Worm (Caenorhabditis elegans) whole organism, L2 larva: ENCODE measurements around the gene srh-79.

Experiments used
- C34F6.9 ChIP-seq: fragments of 150-350 bp; optimal IDR thresholded peaks from 2 replicates; lab custom pipeline; 2014; ENCODE audit warnings: missing biosample characterization, missing genetic modification characterization
- F13H6.1 ChIP-seq: sonication (generic microtip); optimal IDR thresholded peaks from 2 replicates; lab custom pipeline; 2016; ENCODE audit warnings: missing genetic modification characterization, missing compliant biosample characterization
- ZK546.5 ChIP-seq: sonication (generic microtip); optimal IDR thresholded peaks from 2 replicates; lab custom pipeline; 2017; ENCODE audit warnings: missing biosample characterization, missing genetic modification characterization
- alr-1 ChIP-seq: fragments of 150-350 bp; optimal IDR thresholded peaks from 2 replicates; lab custom pipeline; 2014; ENCODE audit warnings: missing biosample characterization, missing genetic modification characterization
- aly-2 ChIP-seq: fragments of 150-350 bp; optimal IDR thresholded peaks from 2 replicates; lab custom pipeline; 2014; ENCODE audit warnings: missing biosample characterization, missing genetic modification characterization
- ama-1 ChIP-seq: fragments of 150-350 bp; optimal IDR thresholded peaks from 2 replicates; lab custom pipeline; 2018; ENCODE audit warnings: inconsistent platforms
- blmp-1 ChIP-seq: sonication (generic microtip); optimal IDR thresholded peaks from 2 replicates; lab custom pipeline; 2017; ENCODE audit warnings: missing genetic modification characterization, mild to moderate bottlenecking, missing compliant biosample characterization, antibody characterized with exemption, moderate library complexity; ENCODE audit not compliant: insufficient read depth
- ceh-16 ChIP-seq: fragments of 150-350 bp; optimal IDR thresholded peaks from 2 replicates; lab custom pipeline; 2014; ENCODE audit warnings: missing biosample characterization, missing genetic modification characterization
- dmd-4 ChIP-seq: sonication (generic microtip); optimal IDR thresholded peaks from 2 replicates; lab custom pipeline; 2017; ENCODE audit warnings: missing biosample characterization, missing genetic modification characterization
- egl-27 ChIP-seq: sonication (generic microtip); optimal IDR thresholded peaks from 3 replicates; lab custom pipeline; 2017; ENCODE audit warnings: missing biosample characterization, missing genetic modification reagents, missing genetic modification characterization
- elt-1 ChIP-seq: fragments of 150-350 bp; optimal IDR thresholded peaks from 2 replicates; lab custom pipeline; 2014; ENCODE audit warnings: missing biosample characterization, missing genetic modification characterization
- elt-3 ChIP-seq: sonication (generic microtip); optimal IDR thresholded peaks from 2 replicates; lab custom pipeline; 2017; ENCODE audit warnings: missing biosample characterization, missing genetic modification characterization
- fos-1 ChIP-seq: fragments of 150-350 bp; optimal IDR thresholded peaks from 2 replicates; lab custom pipeline; 2014; ENCODE audit warnings: missing biosample characterization, missing genetic modification characterization
- gmeb-1 ChIP-seq: fragments of 150-350 bp; optimal IDR thresholded peaks from 2 replicates; lab custom pipeline; 2014; ENCODE audit warnings: missing biosample characterization, missing genetic modification characterization
- lin-11 ChIP-seq: fragments of 150-350 bp; sonication (generic microtip); optimal IDR thresholded peaks from 2 replicates; lab custom pipeline; 2014; ENCODE audit warnings: missing biosample characterization, missing genetic modification characterization, inconsistent platforms, mixed read lengths
- lin-39 ChIP-seq: fragments of 150-350 bp; optimal IDR thresholded peaks from 2 replicates; lab custom pipeline; 2014; ENCODE audit warnings: missing biosample characterization, missing genetic modification reagents, missing genetic modification characterization
- lsy-2 ChIP-seq, 2 experiments: fragments of 150-350 bp in 1 of 2; sonication (generic microtip) in 1 of 2; optimal IDR thresholded peaks; 2 replicates each; lab custom pipeline; 2014 to 2017; ENCODE audit warnings: missing biosample characterization in 2 of 2, missing genetic modification characterization in 2 of 2
- mbf-1 ChIP-seq: sonication (generic microtip); optimal IDR thresholded peaks from 2 replicates; lab custom pipeline; 2017; ENCODE audit warnings: missing biosample characterization, missing genetic modification characterization
- nhr-11 ChIP-seq: fragments of 150-350 bp; optimal IDR thresholded peaks from 2 replicates; lab custom pipeline; 2014; ENCODE audit warnings: missing biosample characterization, missing genetic modification characterization
- nhr-12 ChIP-seq: fragments of 150-350 bp; optimal IDR thresholded peaks from 2 replicates; lab custom pipeline; 2014; ENCODE audit warnings: missing biosample characterization, missing genetic modification characterization
- nhr-129 ChIP-seq: fragments of 150-350 bp; optimal IDR thresholded peaks from 2 replicates; lab custom pipeline; 2014; ENCODE audit warnings: missing biosample characterization, missing genetic modification characterization
- nhr-21 ChIP-seq: fragments of 150-350 bp; optimal IDR thresholded peaks from 2 replicates; lab custom pipeline; 2014; ENCODE audit warnings: missing biosample characterization, missing genetic modification characterization
- nhr-237 ChIP-seq: fragments of 150-350 bp; optimal IDR thresholded peaks from 2 replicates; lab custom pipeline; 2014; ENCODE audit warnings: missing biosample characterization, missing genetic modification characterization
- nhr-77 ChIP-seq: fragments of 150-350 bp; optimal IDR thresholded peaks from 2 replicates; lab custom pipeline; 2014; ENCODE audit warnings: missing biosample characterization, missing genetic modification characterization
- peb-1 ChIP-seq: fragments of 150-350 bp; optimal IDR thresholded peaks from 2 replicates; lab custom pipeline; 2014; ENCODE audit warnings: missing biosample characterization, missing genetic modification characterization
- sem-4 ChIP-seq: fragments of 150-350 bp; optimal IDR thresholded peaks from 2 replicates; lab custom pipeline; 2014; ENCODE audit warnings: missing biosample characterization, missing genetic modification reagents, missing genetic modification characterization
- sma-9 ChIP-seq, 2 experiments: fragments of 150-350 bp in 1 of 2; sonication (generic microtip) in 1 of 2; optimal IDR thresholded peaks; 2 replicates each; lab custom pipeline; 2014 to 2016; ENCODE audit warnings: missing genetic modification characterization in 2 of 2, mild to moderate bottlenecking in 1 of 2, missing biosample characterization in 1 of 2, missing compliant biosample characterization in 1 of 2, missing genetic modification reagents in 1 of 2, moderate library complexity in 1 of 2
- snpc-4 ChIP-seq: fragments of 150-350 bp; optimal IDR thresholded peaks from 2 replicates; lab custom pipeline; 2014; ENCODE audit warnings: missing biosample characterization, missing genetic modification characterization
- unc-39 ChIP-seq: fragments of 150-350 bp; optimal IDR thresholded peaks from 2 replicates; lab custom pipeline; 2014; ENCODE audit warnings: missing biosample characterization, missing genetic modification characterization
- unc-62 ChIP-seq: fragments of 150-350 bp; optimal IDR thresholded peaks from 2 replicates; lab custom pipeline; 2014; ENCODE audit warnings: missing biosample characterization, missing genetic modification reagents, missing genetic modification characterization
- ztf-11 ChIP-seq: sonication (generic microtip); optimal IDR thresholded peaks from 2 replicates; lab custom pipeline; 2017; ENCODE audit warnings: missing biosample characterization, missing genetic modification characterization

srh-79 gene

ce11 chrV:7521304-7521703 lies 23.8 kb downstream of the srh-79 start:
- no peak for TF ChIP-seq elt-1
- TF ChIP-seq sma-9 (GFP tag; optimal IDR thresholded peaks at IDR 0.05; lab: Kevin White, UChicago) = peak; percentile 16
- no peak for TF ChIP-seq sma-9 (tag; optimal IDR thresholded peaks at IDR 0.05; lab: Kevin White, UChicago)
- TF ChIP-seq gmeb-1 = peak; percentile 15
- TF ChIP-seq fos-1 (tag; lab: Kevin White, UChicago) = peak; percentile 7

- TF ChIP-seq snpc-4 (tag; lab: Kevin White, UChicago) = no peak
- TF ChIP-seq nhr-237 (tag; lab: Kevin White, UChicago) = no peak
- no peak for TF ChIP-seq lin-39
- no peak for TF ChIP-seq nhr-12 (tag; lab: Kevin White, UChicago)
- no peak for TF ChIP-seq dmd-4 (tag; lab: Kevin White, UChicago)
- TF ChIP-seq alr-1 (tag; lab: Kevin White, UChicago) = no peak
- TF ChIP-seq mbf-1 (tag; lab: Kevin White, UChicago) = no peak
- TF ChIP-seq nhr-129 (tag; lab: Kevin White, UChicago) = no peak
These were observed 24.7 kb downstream of the srh-79 start, which contains the start of gene C54F6.15 for ce11 chrV:7522279-7522678. TSS of gene C54F6.15 (minus strand) at chrV:7522379.

ce11 chrV:7523392-7523791 lies 25.9 kb downstream of the srh-79 start, which contains the start of gene C54F6.6:
TSS of gene C54F6.6 (plus strand) at chrV:7523692.
- TF ChIP-seq ama-1 (lab: Kevin White, UChicago) (no peak), unc-39 (tag; lab: Kevin White, UChicago) (no peak), lin-39 (no peak), blmp-1 (tag; lab: Kevin White, UChicago) (no peak), sem-4 (tag; lab: Kevin White, UChicago) (no peak)

- no peak for TF ChIP-seq nhr-11 (tag; lab: Kevin White, UChicago)
- TF ChIP-seq ztf-11 (tag; lab: Kevin White, UChicago) = no peak
These were observed 26.9 kb downstream of the srh-79 start, which contains the start of gene C54F6.20 for ce11 chrV:7524447-7524846. TSS of gene C54F6.20 (plus strand) at chrV:7524747.

DNA sequence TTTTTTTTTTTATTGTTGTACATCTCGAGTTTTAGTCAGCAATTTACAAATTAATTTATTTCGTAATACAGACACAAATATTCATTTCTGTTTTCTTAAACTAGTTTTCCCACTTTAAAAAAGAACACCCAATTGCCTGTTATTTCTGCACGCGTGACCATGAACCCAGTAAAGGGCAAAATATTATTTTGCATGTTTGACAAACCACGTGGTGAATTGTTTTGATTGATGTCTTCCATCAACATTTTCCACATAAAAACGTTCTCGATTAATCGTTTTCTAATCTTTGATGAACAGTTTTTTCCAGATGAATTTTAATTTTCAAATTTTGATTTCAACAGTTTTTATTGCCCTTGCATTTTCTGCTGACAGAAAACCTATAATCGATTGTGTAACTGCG lies 28.2 kb downstream of the srh-79 start, which contains the start of gene C54F6.18:
C54F6.18 (plus strand) TSS at position 301 of the 400 bp plus-strand sequence.
- TF ChIP-seq nhr-21 (tag; lab: Kevin White, UChicago) = no peak
- no peak for TF ChIP-seq aly-2 (tag; lab: Kevin White, UChicago)
- TF ChIP-seq ceh-16 = no peak
- TF ChIP-seq peb-1 (tag; lab: Kevin White, UChicago) = no peak
- no peak for TF ChIP-seq C34F6.9
- no peak for TF ChIP-seq F13H6.1 (tag; lab: Kevin White, UChicago)
- no peak for TF ChIP-seq nhr-12 (tag; lab: Kevin White, UChicago)
- TF ChIP-seq ama-1 (lab: Kevin White, UChicago) = no peak
- no peak for TF ChIP-seq lsy-2 (tag; optimal IDR thresholded peaks at IDR 0.05; lab: Kevin White, UChicago)
- TF ChIP-seq lin-11 (tag; lab: Kevin White, UChicago) = no peak
- TF ChIP-seq sma-9 (GFP tag; optimal IDR thresholded peaks at IDR 0.05; lab: Kevin White, UChicago) = no peak
- no peak for TF ChIP-seq sma-9 (tag; optimal IDR thresholded peaks at IDR 0.05; lab: Kevin White, UChicago)
- TF ChIP-seq unc-62 (GFP tag; lab: Kevin White, UChicago) = no peak
- TF ChIP-seq fos-1 (tag; lab: Kevin White, UChicago) = no peak
- TF ChIP-seq nhr-77 (tag; lab: Kevin White, UChicago) = no peak

DNA sequence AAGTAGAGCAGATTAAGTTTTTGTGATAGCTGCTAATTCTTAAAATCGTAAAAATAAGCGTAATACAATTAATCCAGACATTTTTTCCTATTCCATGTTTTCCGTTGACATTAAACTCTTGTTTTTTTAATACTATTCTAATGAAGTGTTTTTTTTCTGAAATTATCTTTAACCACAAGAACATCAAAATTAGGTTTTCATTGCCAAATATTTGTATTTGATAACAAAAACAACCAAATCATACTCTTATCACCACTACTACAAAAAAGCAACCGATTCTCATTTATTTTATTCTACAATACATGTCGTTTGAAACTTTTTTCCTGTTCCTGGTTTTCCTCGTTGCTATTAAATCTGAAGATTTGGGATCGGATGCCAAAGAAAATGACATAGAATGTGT lies 29.6 kb downstream of the srh-79 start, which contains the start of gene C54F6.17:
C54F6.17 (plus strand) TSS at position 301 of the 400 bp plus-strand sequence.
- no peak for TF ChIP-seq egl-27 (tag; lab: Kevin White, UChicago)
- no peak for TF ChIP-seq unc-62 (GFP tag; lab: Kevin White, UChicago)
- no peak for TF ChIP-seq nhr-11 (tag; lab: Kevin White, UChicago)
- no peak for TF ChIP-seq ZK546.5 (tag; lab: Kevin White, UChicago)
- TF ChIP-seq elt-3 (tag; lab: Kevin White, UChicago) = no peak
